Fruit fly (Drosophila melanogaster): ENCODE data around the gene CG7049.

DNA sequence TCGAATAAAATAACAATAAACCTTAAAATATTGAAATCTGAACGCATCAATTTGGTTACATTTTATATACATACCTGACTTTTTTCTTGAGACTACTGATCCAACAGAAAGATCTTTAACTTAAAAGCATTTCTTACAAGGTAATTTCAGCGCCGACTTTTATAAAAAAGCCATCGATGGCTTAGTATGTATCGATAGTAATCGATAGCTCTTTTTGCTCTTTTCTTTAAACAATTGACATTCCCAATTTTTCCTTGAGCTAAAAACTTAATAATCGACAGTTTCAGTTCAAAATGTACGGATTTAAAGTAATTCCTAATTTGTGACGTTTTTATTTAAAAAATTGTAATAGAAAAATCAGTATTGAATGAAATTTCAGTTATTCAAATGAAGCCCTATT, 1.5 kb downstream of the CG7049 start:
- no peak for TF ChIP-seq Vsx2 (GFP tag; optimal IDR thresholded peaks at IDR 0.05; ENCODE audit: partially characterized antibody)
- TF ChIP-seq Hnf4 (GFP tag; optimal IDR thresholded peaks at IDR 0.05): no peak
- no peak for TF ChIP-seq Hr78 (GFP tag; optimal IDR thresholded peaks at IDR 0.05)
